Fruit fly (Drosophila melanogaster) whole organism, pupa: ENCODE results near the gene CG46270.

Experiments used
- CG17806 ChIP-seq: fragments of 200-800 bp; sonication (Bioruptor generic); optimal IDR thresholded peaks from 2 replicates; lab custom pipeline; 2018; ENCODE audit warnings: missing biosample characterization, mild to moderate bottlenecking, missing genetic modification characterization, moderate library complexity
- CG34367 ChIP-seq: fragments of 200-800 bp; sonication (Bioruptor generic); optimal IDR thresholded peaks from 2 replicates; lab custom pipeline; 2018; ENCODE audit warnings: missing biosample characterization, mild to moderate bottlenecking, missing genetic modification characterization
- CG9948 ChIP-seq: fragments of 200-800 bp; sonication (Bioruptor generic); optimal IDR thresholded peaks from 2 replicates; lab custom pipeline; 2018; ENCODE audit warnings: missing biosample characterization, mild to moderate bottlenecking, missing genetic modification characterization, moderate library complexity
- rn ChIP-seq: fragments of 200-800 bp; sonication (Bioruptor generic); IDR thresholded peaks from 2 replicates; pipeline ENCODE4 v1.3.6; 2022; ENCODE audit warnings: missing biosample characterization, missing genetic modification characterization

- no peak for TF ChIP-seq CG34367 (tag; lab: Kevin White, UChicago)
- TF ChIP-seq CG17806 (tag; lab: Kevin White, UChicago): no peak
- no peak for TF ChIP-seq rn
- TF ChIP-seq CG9948 (tag; lab: Kevin White, UChicago): no peak
Observed at dm6 chr3R:10390914-10391377, 37.3 kb downstream of the CG46270 start.
